Worm (Caenorhabditis elegans) whole organism, L2 larva: Measurements from ENCODE around the gene C06C6.8.

Experiments
- C34F6.9 ChIP-seq: fragments of 150-350 bp; optimal IDR thresholded peaks from 2 replicates; lab custom pipeline; 2014; ENCODE audit warnings: missing biosample characterization, missing genetic modification characterization
- F13H6.1 ChIP-seq: sonication (generic microtip); optimal IDR thresholded peaks from 2 replicates; lab custom pipeline; 2016; ENCODE audit warnings: missing genetic modification characterization, missing compliant biosample characterization
- R02D3.7 ChIP-seq: fragments of 150-350 bp; optimal IDR thresholded peaks from 2 replicates; lab custom pipeline; 2014; ENCODE audit warnings: missing biosample characterization, missing genetic modification characterization
- Y55F3AM.14 ChIP-seq: fragments of 200-800 bp; sonication (Bioruptor generic); optimal IDR thresholded peaks from 2 replicates; lab custom pipeline; 2018; ENCODE audit warnings: mild to moderate bottlenecking, missing genetic modification characterization, missing compliant biosample characterization
- ZK546.5 ChIP-seq: sonication (generic microtip); optimal IDR thresholded peaks from 2 replicates; lab custom pipeline; 2017; ENCODE audit warnings: missing biosample characterization, missing genetic modification characterization
- ama-1 ChIP-seq: fragments of 150-350 bp; optimal IDR thresholded peaks from 2 replicates; lab custom pipeline; 2018; ENCODE audit warnings: inconsistent platforms
- blmp-1 ChIP-seq: sonication (generic microtip); optimal IDR thresholded peaks from 2 replicates; lab custom pipeline; 2017; ENCODE audit warnings: missing genetic modification characterization, mild to moderate bottlenecking, missing compliant biosample characterization, antibody characterized with exemption, moderate library complexity; ENCODE audit not compliant: insufficient read depth
- ceh-16 ChIP-seq: fragments of 150-350 bp; optimal IDR thresholded peaks from 2 replicates; lab custom pipeline; 2014; ENCODE audit warnings: missing biosample characterization, missing genetic modification characterization
- ceh-82 ChIP-seq: fragments of 150-350 bp; optimal IDR thresholded peaks from 2 replicates; lab custom pipeline; 2014; ENCODE audit warnings: missing biosample characterization, missing genetic modification characterization
- crh-2 ChIP-seq: sonication (generic microtip); optimal IDR thresholded peaks from 2 replicates; lab custom pipeline; 2017; ENCODE audit warnings: missing biosample characterization, missing genetic modification characterization
- dmd-4 ChIP-seq: sonication (generic microtip); optimal IDR thresholded peaks from 2 replicates; lab custom pipeline; 2017; ENCODE audit warnings: missing biosample characterization, missing genetic modification characterization
- elt-3 ChIP-seq: sonication (generic microtip); optimal IDR thresholded peaks from 2 replicates; lab custom pipeline; 2017; ENCODE audit warnings: missing biosample characterization, missing genetic modification characterization
- fos-1 ChIP-seq: fragments of 150-350 bp; optimal IDR thresholded peaks from 2 replicates; lab custom pipeline; 2014; ENCODE audit warnings: missing biosample characterization, missing genetic modification characterization
- gmeb-1 ChIP-seq: fragments of 150-350 bp; optimal IDR thresholded peaks from 2 replicates; lab custom pipeline; 2014; ENCODE audit warnings: missing biosample characterization, missing genetic modification characterization
- lin-11 ChIP-seq: fragments of 150-350 bp; sonication (generic microtip); optimal IDR thresholded peaks from 2 replicates; lab custom pipeline; 2014; ENCODE audit warnings: missing biosample characterization, missing genetic modification characterization, inconsistent platforms, mixed read lengths
- lin-13 ChIP-seq: fragments of 150-350 bp; optimal IDR thresholded peaks from 2 replicates; lab custom pipeline; 2014; ENCODE audit warnings: missing biosample characterization, missing genetic modification reagents, missing genetic modification characterization
- lin-39 ChIP-seq: fragments of 150-350 bp; optimal IDR thresholded peaks from 2 replicates; lab custom pipeline; 2014; ENCODE audit warnings: missing biosample characterization, missing genetic modification reagents, missing genetic modification characterization
- lsy-2 ChIP-seq, 2 experiments: fragments of 150-350 bp in 1 of 2; sonication (generic microtip) in 1 of 2; optimal IDR thresholded peaks; 2 replicates each; lab custom pipeline; 2014 to 2017; ENCODE audit warnings: missing biosample characterization in 2 of 2, missing genetic modification characterization in 2 of 2
- mab-5 ChIP-seq: fragments of 150-350 bp; optimal IDR thresholded peaks from 2 replicates; lab custom pipeline; 2014; ENCODE audit warnings: missing biosample characterization, missing genetic modification characterization
- mbf-1 ChIP-seq: sonication (generic microtip); optimal IDR thresholded peaks from 2 replicates; lab custom pipeline; 2017; ENCODE audit warnings: missing biosample characterization, missing genetic modification characterization
- mdl-1 ChIP-seq, 2 experiments: fragments of 150-350 bp in 1 of 2; sonication (generic microtip) in 1 of 2; optimal IDR thresholded peaks; 2 replicates each; lab custom pipeline; 2017; ENCODE audit warnings: missing biosample characterization in 2 of 2, missing genetic modification characterization in 2 of 2
- nhr-11 ChIP-seq: fragments of 150-350 bp; optimal IDR thresholded peaks from 2 replicates; lab custom pipeline; 2014; ENCODE audit warnings: missing biosample characterization, missing genetic modification characterization
- nhr-129 ChIP-seq: fragments of 150-350 bp; optimal IDR thresholded peaks from 2 replicates; lab custom pipeline; 2014; ENCODE audit warnings: missing biosample characterization, missing genetic modification characterization
- nhr-21 ChIP-seq: fragments of 150-350 bp; optimal IDR thresholded peaks from 2 replicates; lab custom pipeline; 2014; ENCODE audit warnings: missing biosample characterization, missing genetic modification characterization
- nhr-237 ChIP-seq: fragments of 150-350 bp; optimal IDR thresholded peaks from 2 replicates; lab custom pipeline; 2014; ENCODE audit warnings: missing biosample characterization, missing genetic modification characterization
- nhr-25 ChIP-seq: fragments of 150-350 bp; sonication (generic microtip); optimal IDR thresholded peaks from 3 replicates; lab custom pipeline; 2014; ENCODE audit warnings: missing biosample characterization, missing genetic modification characterization
- nhr-6 ChIP-seq: fragments of 150-350 bp; optimal IDR thresholded peaks from 2 replicates; lab custom pipeline; 2014; ENCODE audit warnings: missing biosample characterization, missing genetic modification characterization
- peb-1 ChIP-seq: fragments of 150-350 bp; optimal IDR thresholded peaks from 2 replicates; lab custom pipeline; 2014; ENCODE audit warnings: missing biosample characterization, missing genetic modification characterization
- skn-1 ChIP-seq: sonication (generic microtip); optimal IDR thresholded peaks from 2 replicates; lab custom pipeline; 2017; ENCODE audit warnings: missing biosample characterization, missing genetic modification characterization
- sma-3 ChIP-seq: sonication (generic microtip); optimal IDR thresholded peaks from 2 replicates; lab custom pipeline; 2016; ENCODE audit warnings: missing genetic modification reagents, missing genetic modification characterization, missing compliant biosample characterization
- sma-9 ChIP-seq, 2 experiments: fragments of 150-350 bp in 1 of 2; sonication (generic microtip) in 1 of 2; optimal IDR thresholded peaks; 2 replicates each; lab custom pipeline; 2014 to 2016; ENCODE audit warnings: missing genetic modification characterization in 2 of 2, mild to moderate bottlenecking in 1 of 2, missing biosample characterization in 1 of 2, missing compliant biosample characterization in 1 of 2, missing genetic modification reagents in 1 of 2, moderate library complexity in 1 of 2
- snpc-4 ChIP-seq: fragments of 150-350 bp; optimal IDR thresholded peaks from 2 replicates; lab custom pipeline; 2014; ENCODE audit warnings: missing biosample characterization, missing genetic modification characterization
- unc-39 ChIP-seq: fragments of 150-350 bp; optimal IDR thresholded peaks from 2 replicates; lab custom pipeline; 2014; ENCODE audit warnings: missing biosample characterization, missing genetic modification characterization
- unc-55 ChIP-seq: fragments of 150-350 bp; sonication (generic microtip); optimal IDR thresholded peaks from 3 replicates; lab custom pipeline; 2014; ENCODE audit warnings: missing biosample characterization, missing genetic modification reagents, missing genetic modification characterization
- zag-1 ChIP-seq: fragments of 150-350 bp; optimal IDR thresholded peaks from 2 replicates; lab custom pipeline; 2014; ENCODE audit warnings: missing biosample characterization, missing genetic modification characterization
- ztf-1 ChIP-seq: fragments of 200-800 bp; sonication (Bioruptor generic); conservative IDR thresholded peaks from 2 replicates; pipeline ENCODE4 v1.3.6; 2022; ENCODE audit warnings: missing genetic modification characterization, missing compliant biosample characterization
- ztf-11 ChIP-seq: sonication (generic microtip); optimal IDR thresholded peaks from 2 replicates; lab custom pipeline; 2017; ENCODE audit warnings: missing biosample characterization, missing genetic modification characterization
- ztf-4 ChIP-seq: fragments of 150-350 bp; optimal IDR thresholded peaks from 2 replicates; lab custom pipeline; 2014; ENCODE audit warnings: missing biosample characterization, missing genetic modification characterization

The C06C6.8 gene

DNA sequence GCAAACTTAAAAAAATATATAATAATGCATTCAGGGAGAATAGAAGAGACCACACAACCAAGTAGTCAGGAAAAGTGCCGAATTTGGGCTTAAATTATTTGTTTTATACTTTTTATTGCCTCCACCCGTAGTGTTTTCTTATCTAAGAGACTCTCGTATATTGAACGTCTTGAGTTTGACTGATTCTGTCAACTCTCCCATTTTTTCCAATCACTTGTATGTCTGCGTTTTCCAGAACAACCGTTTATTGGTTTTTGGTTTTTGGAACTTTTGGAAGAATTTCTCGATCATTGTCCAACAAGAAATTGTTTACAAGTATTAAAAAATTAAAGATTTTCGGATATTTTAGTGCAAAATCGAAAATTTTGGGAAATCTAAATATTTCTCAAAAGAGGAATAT lies 46.8 kb downstream of the C06C6.8 start:
- TF ChIP-seq nhr-11 (tag; lab: Kevin White, UChicago), result no peak
- no peak for TF ChIP-seq elt-3 (tag; lab: Kevin White, UChicago)
- TF ChIP-seq fos-1 (tag; lab: Kevin White, UChicago), result peak; percentile 31
- TF ChIP-seq crh-2 (tag; lab: Kevin White, UChicago), result peak; percentile 23
- TF ChIP-seq sma-9 (GFP tag; optimal IDR thresholded peaks at IDR 0.05; lab: Kevin White, UChicago), result peak; percentile 23
- TF ChIP-seq sma-9 (tag; optimal IDR thresholded peaks at IDR 0.05; lab: Kevin White, UChicago), result no peak

DNA sequence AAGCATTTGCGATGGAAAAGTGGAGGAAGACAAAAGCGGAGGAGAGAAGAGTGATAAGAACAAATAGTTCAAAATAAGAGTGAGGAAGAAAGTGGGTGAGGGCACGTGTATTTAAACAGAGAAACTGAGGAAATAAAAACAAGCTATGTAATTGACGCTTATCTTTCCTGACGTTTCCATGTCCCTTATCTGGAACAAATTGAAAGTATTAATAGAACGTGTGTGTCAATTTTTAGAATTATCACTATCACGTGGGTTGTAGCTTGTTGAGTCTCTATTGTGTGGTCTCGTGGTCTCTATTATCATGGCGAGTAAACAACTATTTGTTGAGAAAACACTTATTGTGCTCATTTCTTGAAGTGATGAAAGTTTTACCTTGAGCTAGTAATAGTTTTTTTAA lies 48.9 kb downstream of the C06C6.8 start, which contains the start of gene T10C6.15:
T10C6.15 (minus strand) TSS at position 104 of the 400 bp plus-strand sequence.
- no peak for TF ChIP-seq ztf-11
- TF ChIP-seq mab-5 (tag; lab: Kevin White, UChicago), result no peak
- TF ChIP-seq Y55F3AM.14, result no peak
- peak; percentile 42 for TF ChIP-seq sma-3 (GFP tag; lab: Kevin White, UChicago)
- no peak for TF ChIP-seq ceh-82 (tag; lab: Kevin White, UChicago)
- peak; percentile 76 for TF ChIP-seq crh-2 (tag; lab: Kevin White, UChicago)
- peak; percentile 86 for TF ChIP-seq sma-9 (GFP tag; optimal IDR thresholded peaks at IDR 0.05; lab: Kevin White, UChicago)
- no peak for TF ChIP-seq sma-9 (tag; optimal IDR thresholded peaks at IDR 0.05; lab: Kevin White, UChicago)
- no peak for TF ChIP-seq mdl-1 (tag; optimal IDR thresholded peaks at IDR 0.05; lab: Kevin White, UChicago)
- no peak for TF ChIP-seq lsy-2 (tag; optimal IDR thresholded peaks at IDR 0.05; lab: Kevin White, UChicago)
- TF ChIP-seq ztf-4 (tag; lab: Kevin White, UChicago), result no peak
- peak; percentile 43 for TF ChIP-seq nhr-129
- TF ChIP-seq elt-3 (tag; lab: Kevin White, UChicago), result no peak
- TF ChIP-seq nhr-6 (tag; lab: Kevin White, UChicago), result no peak
- TF ChIP-seq lin-13, result no peak
- TF ChIP-seq skn-1 (tag; lab: Kevin White, UChicago), result no peak
- TF ChIP-seq blmp-1 (tag; lab: Kevin White, UChicago), result no peak
- TF ChIP-seq zag-1 (tag; lab: Kevin White, UChicago), result no peak
- TF ChIP-seq fos-1 (tag; lab: Kevin White, UChicago), result no peak
- TF ChIP-seq C34F6.9 (tag; lab: Kevin White, UChicago), result no peak
- no peak for TF ChIP-seq lin-11 (tag; lab: Kevin White, UChicago)
- TF ChIP-seq ama-1 (lab: Kevin White, UChicago), result no peak
- TF ChIP-seq ztf-1 (GFP tag; lab: Robert Waterston, UW), result no peak
- TF ChIP-seq peb-1 (tag; lab: Kevin White, UChicago), result no peak
- TF ChIP-seq mbf-1 (tag; lab: Kevin White, UChicago), result no peak
- TF ChIP-seq gmeb-1 (tag; lab: Kevin White, UChicago), result peak; percentile 55
- TF ChIP-seq, all 48 proteins: peak for 5

DNA sequence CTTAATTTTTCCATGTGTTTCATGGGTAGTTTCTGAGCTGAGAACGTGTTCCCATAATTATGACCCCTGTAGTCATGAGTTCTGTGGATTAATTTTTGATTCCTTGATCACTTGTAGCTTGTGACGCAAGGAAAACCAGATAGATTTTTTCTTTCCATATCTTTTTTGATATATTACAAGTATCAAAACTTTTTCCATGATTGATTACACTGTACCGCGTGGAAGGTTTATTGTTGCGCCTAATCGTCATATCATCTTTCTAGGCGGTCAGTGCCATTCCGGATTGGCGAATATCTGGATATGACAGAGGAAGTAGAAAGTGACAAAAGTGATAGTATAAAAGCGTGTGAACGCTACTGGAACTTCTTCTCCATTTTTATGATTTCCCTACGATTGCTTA lies 49.6 kb downstream of the C06C6.8 start, which contains the start of gene ZK285.2:
ZK285.2 (plus strand) TSS at position 301 of the 400 bp plus-strand sequence.
- TF ChIP-seq lin-39 (tag; lab: Kevin White, UChicago) (no peak), ceh-16 (tag; lab: Kevin White, UChicago) (no peak), nhr-11 (tag; lab: Kevin White, UChicago) (no peak), mab-5 (tag; lab: Kevin White, UChicago) (no peak), unc-55 (GFP tag; lab: Kevin White, UChicago) (no peak), nhr-21 (tag; lab: Kevin White, UChicago) (no peak), F13H6.1 (no peak), snpc-4 (no peak), dmd-4 (tag; lab: Kevin White, UChicago) (no peak), unc-39 (tag; lab: Kevin White, UChicago) (no peak), lin-11 (tag; lab: Kevin White, UChicago) (no peak), R02D3.7 (tag; lab: Kevin White, UChicago) (no peak), nhr-237 (tag; lab: Kevin White, UChicago) (no peak), ZK546.5 (tag; lab: Kevin White, UChicago) (no peak), nhr-129 (no peak), nhr-25 (tag; lab: Kevin White, UChicago) (no peak), crh-2 (tag; lab: Kevin White, UChicago) (no peak), ztf-4 (tag; lab: Kevin White, UChicago) (no peak), nhr-6 (tag; lab: Kevin White, UChicago) (no peak)
